Worm (Caenorhabditis elegans) whole organism, mixed stage, embryonic: ENCODE data around the gene F13B6.3.

Experiments used
- M03D4.4 ChIP-seq: sonication (generic microtip); optimal IDR thresholded peaks from 2 replicates; lab custom pipeline; 2017; ENCODE audit warnings: mild to moderate bottlenecking, missing genetic modification characterization, missing compliant biosample characterization
- bed-3 ChIP-seq: fragments of 200-800 bp; sonication (Bioruptor generic); optimal IDR thresholded peaks from 3 replicates; lab custom pipeline; 2018; ENCODE audit warnings: mild to moderate bottlenecking, missing genetic modification characterization, moderate library complexity, missing compliant biosample characterization
- blmp-1 ChIP-seq: fragments of 150-350 bp; optimal IDR thresholded peaks from 2 replicates; lab custom pipeline; 2014; ENCODE audit warnings: missing biosample characterization, missing genetic modification characterization
- ceh-39 ChIP-seq: fragments of 150-350 bp; optimal IDR thresholded peaks from 2 replicates; lab custom pipeline; 2014; ENCODE audit warnings: missing biosample characterization, missing genetic modification characterization
- ceh-43 ChIP-seq: fragments of 200-800 bp; sonication (Bioruptor generic); optimal IDR thresholded peaks from 2 replicates; lab custom pipeline; 2018; ENCODE audit warnings: mild to moderate bottlenecking, missing genetic modification characterization, moderate library complexity, missing compliant biosample characterization
- ceh-83 ChIP-seq: fragments of 200-800 bp; sonication (Bioruptor generic); optimal IDR thresholded peaks from 2 replicates; lab custom pipeline; 2018; ENCODE audit warnings: mild to moderate bottlenecking, missing genetic modification characterization, missing compliant biosample characterization
- ces-1 ChIP-seq: fragments of 150-350 bp; optimal IDR thresholded peaks from 2 replicates; lab custom pipeline; 2014; ENCODE audit warnings: missing biosample characterization, missing genetic modification reagents, missing genetic modification characterization
- cnd-1 ChIP-seq: fragments of 200-800 bp; sonication (Bioruptor generic); optimal IDR thresholded peaks from 2 replicates; lab custom pipeline; 2018; ENCODE audit warnings: mild to moderate bottlenecking, missing genetic modification characterization, missing compliant biosample characterization
- drap-1 ChIP-seq: fragments of 200-800 bp; sonication (Bioruptor generic); optimal IDR thresholded peaks from 3 replicates; lab custom pipeline; 2018; ENCODE audit warnings: mild to moderate bottlenecking, missing genetic modification characterization, missing compliant biosample characterization
- elt-1 ChIP-seq: sonication (generic microtip); optimal IDR thresholded peaks from 2 replicates; lab custom pipeline; 2017; ENCODE audit warnings: missing genetic modification characterization, mild to moderate bottlenecking, missing compliant biosample characterization, antibody characterized with exemption, moderate library complexity, borderline replicate concordance; ENCODE audit not compliant: insufficient read depth
- elt-3 ChIP-seq: fragments of 150-350 bp; optimal IDR thresholded peaks from 2 replicates; lab custom pipeline; 2014; ENCODE audit warnings: missing biosample characterization, missing genetic modification characterization
- flh-1 ChIP-seq: fragments of 200-800 bp; sonication (Bioruptor generic); optimal IDR thresholded peaks from 2 replicates; lab custom pipeline; 2018; ENCODE audit warnings: mild to moderate bottlenecking, missing genetic modification characterization, moderate library complexity, missing compliant biosample characterization
- ham-2 ChIP-seq: fragments of 200-800 bp; sonication (Bioruptor generic); optimal IDR thresholded peaks from 2 replicates; lab custom pipeline; 2018; ENCODE audit warnings: mild to moderate bottlenecking, missing genetic modification characterization, missing compliant biosample characterization
- hlh-1 ChIP-seq: fragments of 150-350 bp; optimal IDR thresholded peaks from 2 replicates; lab custom pipeline; 2014; ENCODE audit warnings: missing biosample characterization, missing genetic modification reagents, missing genetic modification characterization
- lin-13 ChIP-seq: fragments of 150-350 bp; optimal IDR thresholded peaks from 2 replicates; lab custom pipeline; 2014; ENCODE audit warnings: missing biosample characterization, missing genetic modification characterization
- lin-32 ChIP-seq: fragments of 200-800 bp; sonication (Bioruptor generic); optimal IDR thresholded peaks from 2 replicates; lab custom pipeline; 2018; ENCODE audit warnings: mild to moderate bottlenecking, missing genetic modification characterization, missing compliant biosample characterization
- lsy-2 ChIP-seq: fragments of 150-350 bp; optimal IDR thresholded peaks from 2 replicates; lab custom pipeline; 2014; ENCODE audit warnings: missing biosample characterization, missing genetic modification characterization
- mab-5 ChIP-seq: fragments of 150-350 bp; optimal IDR thresholded peaks from 2 replicates; lab custom pipeline; 2014; ENCODE audit warnings: missing biosample characterization, missing genetic modification characterization
- mep-1 ChIP-seq: fragments of 150-350 bp; optimal IDR thresholded peaks from 2 replicates; lab custom pipeline; 2017; ENCODE audit warnings: missing biosample characterization, missing genetic modification reagents, missing genetic modification characterization, inconsistent platforms
- mls-2 ChIP-seq: sonication (generic microtip); optimal IDR thresholded peaks from 2 replicates; lab custom pipeline; 2016; ENCODE audit warnings: mild to moderate bottlenecking, missing genetic modification characterization, moderate library complexity, missing compliant biosample characterization
- nhr-12 ChIP-seq: fragments of 150-350 bp; optimal IDR thresholded peaks from 2 replicates; lab custom pipeline; 2014; ENCODE audit warnings: missing biosample characterization, missing genetic modification characterization
- nhr-2 ChIP-seq: fragments of 150-350 bp; optimal IDR thresholded peaks from 2 replicates; lab custom pipeline; 2014; ENCODE audit warnings: missing biosample characterization, missing genetic modification characterization
- nhr-237 ChIP-seq: fragments of 150-350 bp; optimal IDR thresholded peaks from 2 replicates; lab custom pipeline; 2014; ENCODE audit warnings: missing biosample characterization, missing genetic modification characterization
- nhr-28 ChIP-seq: fragments of 150-350 bp; optimal IDR thresholded peaks from 2 replicates; lab custom pipeline; 2014; ENCODE audit warnings: missing biosample characterization, missing genetic modification characterization
- nhr-76 ChIP-seq: sonication (generic microtip); optimal IDR thresholded peaks from 2 replicates; lab custom pipeline; 2017; ENCODE audit warnings: missing biosample characterization, missing genetic modification characterization
- pha-4 ChIP-seq: fragments of 150-350 bp; optimal IDR thresholded peaks from 2 replicates; lab custom pipeline; 2018; ENCODE audit warnings: missing biosample characterization, missing genetic modification reagents, missing genetic modification characterization
- sem-2 ChIP-seq: fragments of 200-800 bp; sonication (Bioruptor generic); optimal IDR thresholded peaks from 2 replicates; lab custom pipeline; 2018; ENCODE audit warnings: mild to moderate bottlenecking, missing genetic modification characterization, missing compliant biosample characterization
- snpc-4 ChIP-seq: fragments of 150-350 bp; optimal IDR thresholded peaks from 2 replicates; lab custom pipeline; 2014; ENCODE audit warnings: missing biosample characterization, missing genetic modification characterization
- sptf-1 ChIP-seq: sonication (generic microtip); optimal IDR thresholded peaks from 2 replicates; lab custom pipeline; 2017; ENCODE audit warnings: mild to moderate bottlenecking, missing genetic modification characterization, moderate library complexity, missing compliant biosample characterization
- tbx-8 ChIP-seq: fragments of 200-800 bp; sonication (Bioruptor generic); optimal IDR thresholded peaks from 2 replicates; lab custom pipeline; 2018; ENCODE audit warnings: mild to moderate bottlenecking, missing genetic modification characterization, moderate library complexity, missing compliant biosample characterization
- unc-120 ChIP-seq: sonication (generic microtip); optimal IDR thresholded peaks from 2 replicates; lab custom pipeline; 2017; ENCODE audit warnings: missing genetic modification characterization, missing compliant biosample characterization; ENCODE audit not compliant: poor library complexity, severe bottlenecking
- unc-39 ChIP-seq: fragments of 150-350 bp; optimal IDR thresholded peaks from 2 replicates; lab custom pipeline; 2014; ENCODE audit warnings: missing biosample characterization, missing genetic modification characterization
- unc-62 ChIP-seq: fragments of 150-350 bp; optimal IDR thresholded peaks from 2 replicates; lab custom pipeline; 2014; ENCODE audit warnings: missing biosample characterization, missing genetic modification reagents, missing genetic modification characterization
- zip-8 ChIP-seq: fragments of 150-350 bp; optimal IDR thresholded peaks from 2 replicates; lab custom pipeline; 2014; ENCODE audit warnings: missing biosample characterization, missing genetic modification characterization
- ztf-11 ChIP-seq: fragments of 150-350 bp; optimal IDR thresholded peaks from 2 replicates; lab custom pipeline; 2014; ENCODE audit warnings: missing biosample characterization, missing genetic modification characterization

Gene F13B6.3

DNA sequence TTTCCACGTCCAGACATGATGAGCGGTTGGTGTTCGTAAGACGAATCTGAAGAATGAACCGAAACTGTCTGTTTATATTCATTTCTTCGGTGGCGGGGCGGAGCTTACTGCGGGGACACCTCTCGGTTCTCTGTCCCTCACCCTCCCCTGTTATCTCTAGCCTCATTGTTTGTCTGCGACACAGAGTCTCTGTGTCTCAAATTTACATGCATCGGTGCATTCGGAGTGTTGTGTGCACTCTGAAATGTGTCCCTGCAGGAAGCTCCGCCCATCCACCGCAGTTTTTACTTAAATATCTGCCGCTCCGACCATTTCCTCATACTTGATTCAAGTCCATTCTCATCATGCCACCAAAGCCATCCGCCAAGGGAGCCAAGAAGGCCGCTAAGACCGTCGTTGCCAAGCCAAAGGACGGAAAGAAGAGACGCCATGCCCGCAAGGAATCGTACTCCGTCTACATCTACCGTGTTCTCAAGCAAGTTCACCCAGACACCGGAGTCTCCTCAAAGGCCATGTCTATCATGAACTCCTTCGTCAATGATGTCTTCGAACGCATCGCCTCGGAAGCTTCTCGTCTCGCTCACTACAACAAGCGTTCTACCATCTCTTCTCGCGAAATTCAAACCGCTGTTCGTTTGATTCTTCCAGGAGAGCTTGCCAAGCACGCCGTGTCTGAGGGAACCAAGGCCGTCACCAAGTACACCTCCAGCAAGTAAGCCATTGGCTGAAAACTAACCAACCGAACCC is 20.6 kb upstream of the F13B6.3 start, which contains the start of the genes his-61 and his-62:
Gene his-61 (minus strand): TSS at position 17 of the 747 bp plus-strand sequence.
Gene his-62 (plus strand): TSS at position 345 of the 747 bp plus-strand sequence.
- TF ChIP-seq nhr-237 (tag; lab: Kevin White, UChicago) (no peak), sem-2 (GFP tag; lab: Kevin White, UChicago) (peak; percentile 50), drap-1 (GFP tag; lab: Kevin White, UChicago) (peak; percentile 53), nhr-12 (tag; lab: Kevin White, UChicago) (peak; percentile 56), unc-62 (GFP tag; lab: Kevin White, UChicago) (no peak), ceh-83 (GFP tag; lab: Kevin White, UChicago) (no peak), lsy-2 (tag; lab: Kevin White, UChicago) (peak; percentile 69), tbx-8 (GFP tag; lab: Kevin White, UChicago) (no peak), snpc-4 (no peak), mab-5 (tag; lab: Kevin White, UChicago) (no peak), ceh-43 (GFP tag; lab: Kevin White, UChicago) (no peak), bed-3 (GFP tag; lab: Kevin White, UChicago) (no peak), mls-2 (tag; lab: Kevin White, UChicago) (peak; percentile 86), lin-32 (no peak), nhr-2 (peak; percentile 41), cnd-1 (tag; lab: Kevin White, UChicago) (peak; percentile 88), zip-8 (no peak), ceh-39 (peak; percentile 76), nhr-28 (tag; lab: Kevin White, UChicago) (no peak), elt-3 (no peak), flh-1 (no peak), elt-1 (no peak), pha-4 (peak; percentile 88), unc-39 (tag; lab: Kevin White, UChicago) (peak; percentile 99), mep-1 (tag; lab: Kevin White, UChicago) (peak; percentile 55), ham-2 (GFP tag; lab: Kevin White, UChicago) (peak; percentile 4), ztf-11 (peak; percentile 86), lin-13 (tag; lab: Kevin White, UChicago) (peak; percentile 93), hlh-1 (tag; lab: Kevin White, UChicago) (peak; percentile 14), blmp-1 (tag; lab: Kevin White, UChicago) (no peak), M03D4.4 (tag; lab: Kevin White, UChicago) (peak; percentile 86), sptf-1 (tag; lab: Kevin White, UChicago) (peak; percentile 75), ces-1 (peak; percentile 56), unc-120 (no peak), nhr-76 (tag; lab: Kevin White, UChicago) (no peak)
- TF ChIP-seq, all 35 proteins: peak for 18

DNA sequence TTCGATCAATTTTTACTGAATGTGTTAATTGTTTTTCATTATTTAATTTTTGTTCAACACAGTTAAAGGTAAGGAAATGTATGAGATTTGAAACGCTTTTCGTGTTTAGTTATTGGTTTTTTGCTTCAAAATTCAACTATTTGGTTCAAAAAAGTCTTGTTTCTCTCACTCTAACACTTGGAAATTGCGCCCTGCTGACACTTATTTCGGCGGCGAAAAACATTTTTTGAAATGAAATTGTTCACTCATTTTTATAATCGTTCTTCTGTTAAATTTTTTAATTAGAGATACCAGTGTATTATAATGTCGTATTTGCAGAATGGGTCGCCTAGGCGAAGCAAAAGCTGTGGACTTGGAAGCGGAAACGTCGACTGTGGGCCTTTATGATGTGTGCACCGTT is 12.4 kb upstream of the F13B6.3 start, which contains the start of gene rod-1:
Gene rod-1 (plus strand): TSS at position 319 of the 400 bp plus-strand sequence.
- TF ChIP-seq unc-39 (tag; lab: Kevin White, UChicago) = no peak
- TF ChIP-seq drap-1 (GFP tag; lab: Kevin White, UChicago) = no peak
- TF ChIP-seq blmp-1 (tag; lab: Kevin White, UChicago) = no peak
- no peak for TF ChIP-seq nhr-2
- TF ChIP-seq ztf-11 = no peak
- no peak for TF ChIP-seq bed-3 (GFP tag; lab: Kevin White, UChicago)
- no peak for TF ChIP-seq ceh-39
- no peak for TF ChIP-seq elt-1
- no peak for TF ChIP-seq snpc-4
- TF ChIP-seq ceh-83 (GFP tag; lab: Kevin White, UChicago) = no peak
- no peak for TF ChIP-seq ceh-43 (GFP tag; lab: Kevin White, UChicago)
- TF ChIP-seq mls-2 (tag; lab: Kevin White, UChicago) = no peak
- TF ChIP-seq nhr-28 (tag; lab: Kevin White, UChicago) = no peak
- TF ChIP-seq unc-120 = no peak
- TF ChIP-seq elt-3 = no peak

DNA sequence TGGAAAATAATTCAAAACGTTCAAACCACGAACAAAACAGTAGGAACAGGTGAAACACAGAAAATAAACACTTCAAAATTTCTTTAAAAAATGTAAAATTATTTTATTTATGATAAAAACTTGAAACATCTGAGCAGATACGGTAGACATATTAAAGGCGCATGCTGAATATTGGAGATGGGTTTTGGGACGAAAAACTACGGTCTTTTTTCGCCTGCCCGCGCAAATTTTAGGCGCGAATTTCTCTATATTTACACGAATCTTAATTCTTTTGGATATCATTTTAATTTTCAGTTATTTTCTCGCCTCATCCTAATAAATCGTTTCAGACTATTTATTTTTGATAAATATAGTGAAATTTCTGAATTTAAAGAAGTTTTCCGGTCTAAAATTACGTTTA is 11.9 kb upstream of the F13B6.3 start:
- TF ChIP-seq elt-3 = no peak
- TF ChIP-seq nhr-12 (tag; lab: Kevin White, UChicago) = no peak
- no peak for TF ChIP-seq nhr-28 (tag; lab: Kevin White, UChicago)
- TF ChIP-seq ceh-39 = no peak
- TF ChIP-seq snpc-4 = no peak
- no peak for TF ChIP-seq blmp-1 (tag; lab: Kevin White, UChicago)
